Worm (Caenorhabditis elegans) whole organism, L4/young adult: Measurements from ENCODE around the gene C31H2.3.

ENCODE experiments used
- W03F9.2 ChIP-seq: fragments of 150-350 bp; optimal IDR thresholded peaks from 2 replicates; lab custom pipeline; 2014; ENCODE audit warnings: missing biosample characterization, missing genetic modification characterization
- dao-5 ChIP-seq: sonication (generic microtip); optimal IDR thresholded peaks from 2 replicates; lab custom pipeline; 2016; ENCODE audit warnings: missing genotype, missing genetic modification characterization, moderate library complexity, missing compliant biosample characterization
- him-1 ChIP-seq: sonication (generic microtip); optimal IDR thresholded peaks from 2 replicates; lab custom pipeline; 2016; ENCODE audit warnings: missing genotype, missing genetic modification reagents, missing genetic modification characterization, missing compliant biosample characterization

C31H2.3 gene

DNA sequence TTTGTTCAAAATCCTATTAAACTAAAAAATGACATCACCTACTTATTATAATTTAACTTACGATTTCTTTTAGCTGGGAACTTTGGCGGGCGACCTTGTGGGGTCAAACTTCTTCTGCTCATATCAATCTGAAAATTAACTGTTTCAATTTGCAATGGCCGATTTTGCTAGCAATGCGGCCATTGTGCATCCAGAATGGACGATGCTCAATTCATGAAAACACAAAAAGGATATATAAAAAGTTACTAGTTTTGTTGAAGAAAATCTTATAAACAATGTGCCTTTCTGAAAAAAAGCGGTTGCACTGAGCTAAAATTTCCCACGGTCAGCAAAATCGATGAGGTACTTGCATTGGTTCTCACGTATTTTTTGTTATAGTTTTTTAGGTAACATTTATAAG is at the start of gene C31H2.3:
C31H2.3 (minus strand) TSS at position 101 of the 400 bp plus-strand sequence.
- TF ChIP-seq dao-5 (tag; lab: Kevin White, UChicago) (no peak), him-1 (no peak), W03F9.2 (no peak)

DNA sequence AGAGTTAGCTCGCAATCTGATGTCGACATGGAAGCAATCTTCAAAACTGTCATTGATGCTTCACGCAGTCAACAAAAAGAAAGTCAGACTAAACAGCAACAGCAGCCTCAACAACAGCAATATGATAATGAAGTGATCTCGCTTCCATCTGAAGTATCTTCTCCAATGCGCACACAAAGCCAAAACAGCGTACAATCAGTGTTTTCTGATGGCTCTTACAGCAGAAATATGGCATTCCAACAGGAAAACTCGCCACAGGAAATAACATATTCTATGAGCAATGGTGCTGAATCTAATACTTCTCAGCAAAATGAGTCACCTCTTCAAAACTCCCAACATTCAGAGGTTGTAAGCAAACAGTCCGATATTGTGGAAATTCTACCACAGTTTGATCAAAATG is 48.7 kb upstream of the C31H2.3 start:
- TF ChIP-seq W03F9.2 (no peak), dao-5 (tag; lab: Kevin White, UChicago) (no peak), him-1 (no peak)

DNA sequence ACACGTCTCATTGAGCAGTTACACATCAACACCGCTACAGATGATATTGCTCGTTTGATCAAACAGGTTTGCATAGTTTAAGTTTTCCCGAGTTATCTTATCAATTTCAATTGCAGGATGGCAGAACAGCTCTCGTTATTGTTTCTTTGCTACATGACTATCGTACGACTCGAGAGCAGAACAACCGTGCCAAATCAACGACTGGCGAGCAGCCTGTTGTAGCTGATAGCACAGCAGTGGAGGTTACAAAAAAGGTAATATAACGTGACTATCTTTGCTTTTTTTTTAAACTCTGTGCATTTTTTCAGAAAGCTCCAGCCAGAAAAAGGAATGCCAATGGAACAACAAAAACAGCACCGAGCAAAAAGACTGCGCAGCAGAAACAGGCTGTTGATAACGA is 48.2 kb upstream of the C31H2.3 start:
- TF ChIP-seq him-1 (no peak), W03F9.2 (no peak), dao-5 (tag; lab: Kevin White, UChicago) (no peak)

- no peak for TF ChIP-seq him-1
- no peak for TF ChIP-seq dao-5 (tag; lab: Kevin White, UChicago)
Observed at ce11 chrX:5201860-5202259, 47.7 kb upstream of the C31H2.3 start.

DNA sequence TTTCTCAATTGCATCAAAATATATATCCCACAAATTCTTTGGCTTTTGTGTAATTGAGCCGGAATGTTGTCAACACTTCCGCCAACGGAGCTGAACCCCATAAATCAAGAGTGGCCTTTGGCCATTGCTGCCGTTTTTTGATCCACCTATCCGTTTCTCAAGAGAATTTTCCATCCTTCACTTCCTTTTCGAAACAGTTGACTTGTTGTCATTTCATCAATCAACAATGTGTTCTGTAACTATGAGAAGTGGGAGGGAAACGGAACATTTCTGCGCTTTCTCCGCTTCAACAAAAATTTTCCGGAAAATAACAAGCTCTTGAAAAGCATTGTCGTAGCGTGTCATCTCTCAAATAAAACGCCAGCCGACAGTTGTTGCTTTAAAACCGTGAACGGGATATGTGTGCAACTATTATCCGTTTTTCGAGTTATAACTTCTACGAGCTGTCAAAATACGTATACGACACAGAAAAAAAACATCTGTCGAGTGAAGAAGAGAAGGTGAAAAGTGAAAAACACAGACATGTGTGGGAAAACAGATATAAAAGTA is 45.7 kb upstream of the C31H2.3 start:
- TF ChIP-seq dao-5 (tag; lab: Kevin White, UChicago) (no peak), him-1 (no peak), W03F9.2 (no peak)

DNA sequence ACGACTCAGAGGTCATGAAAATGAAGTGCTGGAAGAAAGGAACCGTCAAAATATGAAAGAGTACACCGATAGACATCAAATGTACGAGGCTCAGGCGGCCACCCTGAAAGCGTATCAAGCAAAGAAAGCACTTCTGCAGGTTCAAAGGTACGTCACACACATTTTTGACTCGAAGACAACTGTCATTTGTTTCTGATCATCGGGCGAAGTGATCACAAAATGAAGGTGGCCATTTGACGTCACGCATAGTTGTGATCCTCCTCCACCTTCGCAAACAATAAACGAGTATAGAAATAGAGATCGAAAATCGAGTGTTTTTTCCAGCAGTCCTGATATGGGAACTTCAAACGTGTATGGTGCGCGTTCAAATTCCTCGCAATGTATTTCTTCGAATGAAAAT is 45.1 kb upstream of the C31H2.3 start:
- TF ChIP-seq him-1 = no peak
- no peak for TF ChIP-seq W03F9.2
- no peak for TF ChIP-seq dao-5 (tag; lab: Kevin White, UChicago)

ce11 chrX:5197440-5197839 is 43.3 kb upstream of the C31H2.3 start:
- TF ChIP-seq him-1 = no peak
- no peak for TF ChIP-seq dao-5 (tag; lab: Kevin White, UChicago)
- TF ChIP-seq W03F9.2 = no peak

- TF ChIP-seq dao-5 (tag; lab: Kevin White, UChicago) (no peak), W03F9.2 (no peak), him-1 (no peak)
Observed at ce11 chrX:5195462-5196160, 41.4 kb upstream of the C31H2.3 start, which contains the start of gene pqn-62. pqn-62 (plus strand) TSS chrX:5196110.

- TF ChIP-seq him-1 (no peak), dao-5 (tag; lab: Kevin White, UChicago) (no peak), W03F9.2 (no peak)
Observed at ce11 chrX:5193402-5193801, 39.2 kb upstream of the C31H2.3 start.

ce11 chrX:5190061-5190460 is 35.9 kb upstream of the C31H2.3 start:
- no peak for TF ChIP-seq dao-5 (tag; lab: Kevin White, UChicago)
- no peak for TF ChIP-seq him-1
- TF ChIP-seq W03F9.2 = no peak

- TF ChIP-seq dao-5 (tag; lab: Kevin White, UChicago) (no peak), him-1 (no peak), W03F9.2 (no peak)
Observed at ce11 chrX:5188977-5189376, 34.8 kb upstream of the C31H2.3 start, which contains the start of gene zig-6. zig-6 (minus strand) TSS chrX:5189077.

ce11 chrX:5183931-5184330 is 29.8 kb upstream of the C31H2.3 start, which contains the start of gene T03G11.9:
T03G11.9 (plus strand) TSS chrX:5184231.
- TF ChIP-seq him-1 (no peak), W03F9.2 (no peak), dao-5 (tag; lab: Kevin White, UChicago) (no peak)

DNA sequence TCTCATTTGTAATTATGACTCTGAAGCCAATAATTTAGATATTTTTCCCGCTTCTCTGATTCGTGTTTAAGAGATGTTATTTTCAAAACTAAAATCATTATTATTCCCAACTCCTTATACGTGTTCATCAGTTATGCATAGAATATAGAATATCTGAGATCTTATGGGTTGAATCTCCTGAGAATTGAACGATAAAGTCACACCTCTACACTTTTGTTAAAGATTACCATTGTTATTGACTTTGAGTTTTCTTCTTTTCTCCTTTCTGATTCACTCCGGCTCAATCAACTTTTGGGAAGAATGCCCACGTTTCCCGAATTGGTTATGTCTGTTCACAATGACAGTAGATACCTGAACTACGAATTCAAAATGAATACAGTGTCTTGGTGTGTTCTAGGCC is 25.7 kb upstream of the C31H2.3 start, which contains the start of gene sru-48:
sru-48 (plus strand) TSS at position 301 of the 400 bp plus-strand sequence.
- TF ChIP-seq dao-5 (tag; lab: Kevin White, UChicago) = no peak
- TF ChIP-seq him-1 = no peak
- TF ChIP-seq W03F9.2 = no peak

DNA sequence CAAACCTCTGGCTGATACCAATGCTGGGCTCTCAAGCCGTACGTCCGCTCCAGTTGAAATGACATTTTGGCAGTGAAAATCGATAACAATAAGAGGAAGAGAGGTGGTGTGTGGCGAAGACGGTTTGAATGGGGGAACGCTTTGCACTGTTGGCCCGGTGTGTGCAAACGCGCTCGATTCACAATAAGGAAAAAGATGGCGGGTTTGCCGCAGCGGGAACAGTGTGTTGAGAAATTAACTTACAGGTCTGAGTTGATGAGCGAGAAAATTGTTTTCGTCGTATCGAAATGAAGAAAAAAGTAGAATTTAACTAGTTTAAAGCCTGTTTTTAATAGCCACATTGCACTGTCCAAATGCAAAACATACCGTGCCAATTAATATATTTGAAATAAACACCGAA is 24.9 kb upstream of the C31H2.3 start, which contains the start of gene metl-9:
metl-9 (minus strand) TSS at position 101 of the 400 bp plus-strand sequence.
- TF ChIP-seq him-1 = no peak
- no peak for TF ChIP-seq W03F9.2
- TF ChIP-seq dao-5 (tag; lab: Kevin White, UChicago) = no peak

ce11 chrX:5174256-5174655 is 20.1 kb upstream of the C31H2.3 start, which contains the start of gene zchc-1A:
zchc-1A (plus strand) TSS chrX:5174369.
- TF ChIP-seq W03F9.2 (no peak), dao-5 (tag; lab: Kevin White, UChicago) (no peak), him-1 (no peak)
